Worm (Caenorhabditis elegans) whole organism, young adult: Measurements from ENCODE around the gene tpra-1.
A peak's percentile ranks its signal among the peaks of the same experiment; 100 is the strongest.

Experiments
- B0019.2 ChIP-seq: fragments of 200-800 bp; sonication (Bioruptor generic); conservative IDR thresholded peaks from 2 replicates; pipeline ENCODE4 v1.3.6; 2022; ENCODE audit warnings: missing genetic modification reagents, missing genetic modification characterization, missing compliant biosample characterization
- B0035.1 ChIP-seq: sonication (generic microtip); optimal IDR thresholded peaks from 2 replicates; lab custom pipeline; 2016; ENCODE audit warnings: missing genetic modification characterization, mild to moderate bottlenecking, missing compliant biosample characterization, missing genotype, missing genetic modification reagents
- B0261.1 ChIP-seq: sonication (generic microtip); optimal IDR thresholded peaks from 2 replicates; lab custom pipeline; 2016; ENCODE audit warnings: mild to moderate bottlenecking, missing genetic modification characterization, moderate library complexity, missing compliant biosample characterization
- C06A6.2 ChIP-seq: fragments of 200-800 bp; sonication (Bioruptor generic); conservative IDR thresholded peaks from 2 replicates; pipeline ENCODE4 v1.3.6; 2022; ENCODE audit warnings: missing genetic modification characterization, missing compliant biosample characterization
- C17E4.6 ChIP-seq: fragments of 200-800 bp; sonication (Bioruptor generic); IDR thresholded peaks from 2 replicates; pipeline ENCODE4 v1.3.6; 2022; ENCODE audit warnings: missing genetic modification reagents, missing genetic modification characterization, missing compliant biosample characterization
- D2030.7 ChIP-seq: fragments of 200-800 bp; sonication (Bioruptor generic); IDR thresholded peaks from 2 replicates; pipeline ENCODE4 v1.3.6; 2022; ENCODE audit warnings: missing genetic modification reagents, missing genetic modification characterization, missing compliant biosample characterization
- F22D6.2 ChIP-seq: sonication (generic microtip); optimal IDR thresholded peaks from 2 replicates; lab custom pipeline; 2016; ENCODE audit warnings: mild to moderate bottlenecking, missing genetic modification characterization, missing compliant biosample characterization
- F37B4.10 ChIP-seq: fragments of 200-800 bp; sonication (Bioruptor generic); IDR thresholded peaks from 2 replicates; pipeline ENCODE4 v1.3.6; 2022; ENCODE audit warnings: missing genetic modification characterization, missing compliant biosample characterization
- F57C9.4 ChIP-seq: sonication (generic microtip); optimal IDR thresholded peaks from 2 replicates; lab custom pipeline; 2017; ENCODE audit warnings: mild to moderate bottlenecking, missing genetic modification characterization, missing compliant biosample characterization
- K12H6.12 ChIP-seq: fragments of 200-800 bp; sonication (Bioruptor generic); optimal IDR thresholded peaks from 2 replicates; lab custom pipeline; 2018; ENCODE audit warnings: mild to moderate bottlenecking, missing genetic modification characterization, missing compliant biosample characterization
- Y53F4B.3 ChIP-seq: fragments of 200-800 bp; sonication (Bioruptor generic); IDR thresholded peaks from 2 replicates; pipeline ENCODE4 v1.3.6; 2022; ENCODE audit warnings: missing genetic modification reagents, missing genetic modification characterization, missing compliant biosample characterization
- Y95B8A.8 ChIP-seq: fragments of 200-800 bp; sonication (Bioruptor generic); IDR thresholded peaks from 2 replicates; pipeline ENCODE4 v1.3.6; 2022; ENCODE audit warnings: missing genetic modification reagents, missing genetic modification characterization, missing compliant biosample characterization
- ZK185.1 ChIP-seq: sonication (generic microtip); optimal IDR thresholded peaks from 2 replicates; lab custom pipeline; 2016; ENCODE audit warnings: mild to moderate bottlenecking, missing genetic modification characterization, missing compliant biosample characterization; ENCODE audit not compliant: poor library complexity, severe bottlenecking
- atf-7 ChIP-seq: sonication (generic microtip); optimal IDR thresholded peaks from 2 replicates; lab custom pipeline; 2017; ENCODE audit warnings: mild to moderate bottlenecking, missing genetic modification characterization, missing compliant biosample characterization
- attf-3 ChIP-seq: fragments of 200-800 bp; sonication (Bioruptor generic); conservative IDR thresholded peaks from 2 replicates; pipeline ENCODE4 v1.3.6; 2022; ENCODE audit warnings: missing genetic modification reagents, missing genetic modification characterization, missing compliant biosample characterization
- attf-5 ChIP-seq: fragments of 200-800 bp; sonication (Bioruptor generic); optimal IDR thresholded peaks from 2 replicates; lab custom pipeline; 2018; ENCODE audit warnings: mild to moderate bottlenecking, missing genetic modification characterization, missing compliant biosample characterization
- bed-2 ChIP-seq: fragments of 200-800 bp; sonication (Bioruptor generic); IDR thresholded peaks from 2 replicates; pipeline ENCODE4 v1.3.6; 2022; ENCODE audit warnings: missing genetic modification reagents, missing genetic modification characterization, missing compliant biosample characterization
- ceh-100 ChIP-seq: fragments of 200-800 bp; sonication (Bioruptor generic); IDR thresholded peaks from 2 replicates; pipeline ENCODE4 v1.3.6; 2022; ENCODE audit warnings: missing genetic modification reagents, missing genetic modification characterization, missing compliant biosample characterization
- ceh-27 ChIP-seq: fragments of 200-800 bp; sonication (Bioruptor generic); optimal IDR thresholded peaks from 2 replicates; lab custom pipeline; 2018; ENCODE audit warnings: mild to moderate bottlenecking, missing genetic modification characterization, moderate library complexity, missing compliant biosample characterization
- ceh-58 ChIP-seq: fragments of 200-800 bp; sonication (Bioruptor generic); IDR thresholded peaks from 2 replicates; pipeline ENCODE4 v1.3.6; 2022; ENCODE audit warnings: missing genetic modification characterization, missing compliant biosample characterization
- ceh-79 ChIP-seq: sonication (generic microtip); optimal IDR thresholded peaks from 2 replicates; lab custom pipeline; 2017; ENCODE audit warnings: mild to moderate bottlenecking, missing genetic modification characterization, missing compliant biosample characterization
- egl-44 ChIP-seq: fragments of 200-800 bp; sonication (Bioruptor generic); IDR thresholded peaks from 2 replicates; pipeline ENCODE4 v1.3.6; 2022; ENCODE audit warnings: missing genetic modification reagents, missing genetic modification characterization, missing compliant biosample characterization
- egrh-3 ChIP-seq: fragments of 200-800 bp; sonication (Bioruptor generic); IDR thresholded peaks from 2 replicates; pipeline ENCODE4 v1.3.6; 2022; ENCODE audit warnings: missing genetic modification reagents, missing genetic modification characterization, missing compliant biosample characterization
- fkh-3 ChIP-seq: sonication (generic microtip); optimal IDR thresholded peaks from 2 replicates; lab custom pipeline; 2016; ENCODE audit warnings: mild to moderate bottlenecking, missing genetic modification characterization, missing compliant biosample characterization
- gei-17 ChIP-seq: fragments of 200-800 bp; sonication (Bioruptor generic); optimal IDR thresholded peaks from 2 replicates; lab custom pipeline; 2018; ENCODE audit warnings: mild to moderate bottlenecking, missing genetic modification characterization, missing compliant biosample characterization
- hlh-12 ChIP-seq: sonication (generic microtip); optimal IDR thresholded peaks from 2 replicates; lab custom pipeline; 2016; ENCODE audit warnings: missing genetic modification characterization, missing compliant biosample characterization
- hlh-26 ChIP-seq: fragments of 200-800 bp; sonication (Bioruptor generic); conservative IDR thresholded peaks from 2 replicates; pipeline ENCODE4 v1.3.6; 2022; ENCODE audit warnings: missing genetic modification reagents, missing genetic modification characterization, missing compliant biosample characterization
- hsf-1 ChIP-seq: fragments of 200-800 bp; sonication (Bioruptor generic); IDR thresholded peaks from 2 replicates; pipeline ENCODE4 v1.3.6; 2022; ENCODE audit warnings: missing genetic modification reagents, missing genetic modification characterization, missing compliant biosample characterization
- lir-1 ChIP-seq: fragments of 200-800 bp; sonication (Bioruptor generic); conservative IDR thresholded peaks from 2 replicates; pipeline ENCODE4 v1.3.6; 2022; ENCODE audit warnings: missing genetic modification reagents, missing genetic modification characterization, missing compliant biosample characterization
- lsl-1 ChIP-seq: fragments of 200-800 bp; sonication (Bioruptor generic); optimal IDR thresholded peaks from 2 replicates; lab custom pipeline; 2018; ENCODE audit warnings: mild to moderate bottlenecking, missing genetic modification characterization, moderate library complexity, missing compliant biosample characterization
- lsy-27 ChIP-seq: sonication (generic microtip); optimal IDR thresholded peaks from 2 replicates; lab custom pipeline; 2017; ENCODE audit warnings: missing genetic modification characterization, mild to moderate bottlenecking, missing compliant biosample characterization, antibody characterized with exemption, missing genotype, borderline replicate concordance; ENCODE audit not compliant: insufficient read depth
- madf-6 ChIP-seq: fragments of 200-800 bp; sonication (Bioruptor generic); IDR thresholded peaks from 2 replicates; pipeline ENCODE4 v1.3.6; 2022; ENCODE audit warnings: missing genetic modification reagents, missing genetic modification characterization, missing compliant biosample characterization
- mel-28 ChIP-seq: sonication (generic microtip); optimal IDR thresholded peaks from 2 replicates; lab custom pipeline; 2016; ENCODE audit warnings: borderline replicate concordance, mild to moderate bottlenecking, missing genetic modification characterization, missing compliant biosample characterization
- nfya-2 ChIP-seq: fragments of 200-800 bp; sonication (Bioruptor generic); IDR thresholded peaks from 2 replicates; pipeline ENCODE4 v1.3.6; 2022; ENCODE audit warnings: missing genetic modification reagents, missing genetic modification characterization, missing compliant biosample characterization
- nhr-80 ChIP-seq: sonication (generic microtip); optimal IDR thresholded peaks from 2 replicates; lab custom pipeline; 2016; ENCODE audit warnings: missing genetic modification characterization, missing compliant biosample characterization
- pbrm-1 ChIP-seq: fragments of 200-800 bp; sonication (Bioruptor generic); IDR thresholded peaks from 2 replicates; pipeline ENCODE4 v1.3.6; 2022; ENCODE audit warnings: missing genetic modification reagents, missing genetic modification characterization, missing compliant biosample characterization
- rec-8 ChIP-seq, 2 experiments: sonication (generic microtip); optimal IDR thresholded peaks; 2 replicates each; lab custom pipeline; 2016; ENCODE audit warnings: mild to moderate bottlenecking in 2 of 2, missing genetic modification characterization in 2 of 2, missing genetic modification reagents in 2 of 2, missing genotype in 2 of 2, missing biosample characterization in 1 of 2, missing compliant biosample characterization in 1 of 2, moderate library complexity in 1 of 2
- repo-1 ChIP-seq: sonication (generic microtip); optimal IDR thresholded peaks from 2 replicates; lab custom pipeline; 2017; ENCODE audit warnings: mild to moderate bottlenecking, missing genetic modification characterization, missing compliant biosample characterization
- sdz-38 ChIP-seq: sonication (generic microtip); optimal IDR thresholded peaks from 2 replicates; lab custom pipeline; 2016; ENCODE audit warnings: missing genotype, missing genetic modification characterization, missing compliant biosample characterization
- snpc-3.4 ChIP-seq: sonication (generic microtip); optimal IDR thresholded peaks from 2 replicates; lab custom pipeline; 2017; ENCODE audit warnings: missing genetic modification characterization, mild to moderate bottlenecking, missing compliant biosample characterization, antibody characterized with exemption, moderate library complexity, missing genotype, missing genetic modification reagents
- sptf-2 ChIP-seq: fragments of 200-800 bp; sonication (Bioruptor generic); optimal IDR thresholded peaks from 2 replicates; lab custom pipeline; 2018; ENCODE audit warnings: mild to moderate bottlenecking, missing genetic modification characterization, missing compliant biosample characterization
- tlf-1 ChIP-seq: fragments of 200-800 bp; sonication (Bioruptor generic); optimal IDR thresholded peaks from 2 replicates; lab custom pipeline; 2018; ENCODE audit warnings: mild to moderate bottlenecking, missing genetic modification characterization, missing compliant biosample characterization
- unc-130 ChIP-seq: sonication (generic microtip); optimal IDR thresholded peaks from 2 replicates; lab custom pipeline; 2016; ENCODE audit warnings: missing genetic modification reagents, missing genetic modification characterization, missing compliant biosample characterization
- zim-3 ChIP-seq: sonication (generic microtip); optimal IDR thresholded peaks from 2 replicates; lab custom pipeline; 2017; ENCODE audit warnings: mild to moderate bottlenecking, missing genetic modification characterization, moderate library complexity, missing compliant biosample characterization
- ztf-22 ChIP-seq: fragments of 200-800 bp; sonication (Bioruptor generic); optimal IDR thresholded peaks from 2 replicates; lab custom pipeline; 2018; ENCODE audit warnings: mild to moderate bottlenecking, missing genetic modification characterization, moderate library complexity, missing compliant biosample characterization
- ztf-28 ChIP-seq: fragments of 200-800 bp; sonication (Bioruptor generic); IDR thresholded peaks from 2 replicates; pipeline ENCODE4 v1.3.6; 2022; ENCODE audit warnings: missing genetic modification reagents, missing genetic modification characterization, missing compliant biosample characterization
- ztf-6 ChIP-seq: fragments of 200-800 bp; sonication (Bioruptor generic); IDR thresholded peaks from 2 replicates; pipeline ENCODE4 v1.3.6; 2022; ENCODE audit warnings: missing genetic modification reagents, missing genetic modification characterization, missing compliant biosample characterization

Gene tpra-1

ce11 chrIV:8926511-8926910, 29.8 kb upstream of the tpra-1 start:
- no peak for TF ChIP-seq attf-3 (GFP tag; lab: Robert Waterston, UW)
- no peak for TF ChIP-seq nhr-80

- TF ChIP-seq D2030.7: peak; percentile 52; the same call in 1 of the 2 replicates
- 0 out of 2 replicates have a peak, but pooled peaks have one; percentile 15 for TF ChIP-seq Y53F4B.3
- TF ChIP-seq unc-130 (GFP tag; lab: Kevin White, UChicago): peak; percentile 84
- TF ChIP-seq lsl-1 (GFP tag; lab: Kevin White, UChicago): peak; percentile 66
- TF ChIP-seq fkh-3 (tag; lab: Kevin White, UChicago): peak; percentile 93
- peak; percentile 84 for TF ChIP-seq ceh-27 (GFP tag; lab: Kevin White, UChicago)
- peak; percentile 90 for TF ChIP-seq attf-5
- TF ChIP-seq hsf-1 (GFP tag; lab: Robert Waterston, UW): peak; percentile 69
- peak; percentile 85 for TF ChIP-seq ztf-28 (GFP tag; lab: Robert Waterston, UW)
- peak; percentile 45 for TF ChIP-seq gei-17 (GFP tag; lab: Kevin White, UChicago)
- peak; percentile 76 for TF ChIP-seq lir-1 (GFP tag; lab: Robert Waterston, UW)
- TF ChIP-seq F37B4.10 (GFP tag; lab: Robert Waterston, UW): no peak
- no peak for TF ChIP-seq ztf-6
- peak; percentile 91 for TF ChIP-seq ZK185.1
- TF ChIP-seq pbrm-1 (GFP tag; lab: Robert Waterston, UW): peak; percentile 69
- TF ChIP-seq snpc-3.4 (tag; lab: Kevin White, UChicago): peak; percentile 89
- peak; percentile 94 for TF ChIP-seq repo-1 (tag; lab: Kevin White, UChicago)
- TF ChIP-seq ceh-79: peak; percentile 94
- TF ChIP-seq F22D6.2 (tag; lab: Kevin White, UChicago): peak; percentile 51
- TF ChIP-seq atf-7 (tag; lab: Kevin White, UChicago): peak; percentile 84
- no peak for TF ChIP-seq bed-2 (GFP tag; lab: Robert Waterston, UW)
- TF ChIP-seq rec-8 (tag; optimal IDR thresholded peaks at IDR 0.05; lab: Kevin White, UChicago): peak; percentile 90 to 94
- TF ChIP-seq egrh-3 (GFP tag; lab: Robert Waterston, UW): peak; percentile 57
- peak; percentile 74 for TF ChIP-seq madf-6 (GFP tag; lab: Robert Waterston, UW)
- peak; percentile 94 for TF ChIP-seq egl-44
- peak; percentile 68 for TF ChIP-seq ztf-22
- TF ChIP-seq Y95B8A.8 (GFP tag; lab: Robert Waterston, UW): 0 out of 2 replicates have a peak, but pooled peaks have one; percentile 40
- peak; percentile 82 for TF ChIP-seq B0035.1 (tag; lab: Kevin White, UChicago)
- no peak for TF ChIP-seq nfya-2
- peak; percentile 64 for TF ChIP-seq K12H6.12 (tag; lab: Kevin White, UChicago)
- TF ChIP-seq hlh-26 (GFP tag; lab: Robert Waterston, UW): no peak
- peak; percentile 31 for TF ChIP-seq mel-28
- TF ChIP-seq B0261.1 (tag; lab: Kevin White, UChicago): peak; percentile 98
- peak; percentile 60 for TF ChIP-seq C17E4.6 (GFP tag; lab: Robert Waterston, UW)
- TF ChIP-seq sptf-2: peak; percentile 95
- 0 out of 2 replicates have a peak, but pooled peaks have one; percentile 43 for TF ChIP-seq B0019.2 (GFP tag; lab: Robert Waterston, UW)
- TF ChIP-seq C06A6.2 (GFP tag; lab: Robert Waterston, UW): peak; percentile 73; the same call in 1 of the 2 replicates
- TF ChIP-seq hlh-12 (tag; lab: Kevin White, UChicago): no peak
- TF ChIP-seq sdz-38 (tag; lab: Kevin White, UChicago): no peak
- peak; percentile 74 for TF ChIP-seq ceh-100 (GFP tag; lab: Robert Waterston, UW)
- peak; percentile 75 for TF ChIP-seq lsy-27 (tag; lab: Kevin White, UChicago)
- TF ChIP-seq ceh-58 (GFP tag; lab: Robert Waterston, UW): 0 out of 2 replicates have a peak, but pooled peaks have one; percentile 30
- TF ChIP-seq zim-3: peak; percentile 95
- peak; percentile 74 for TF ChIP-seq tlf-1 (GFP tag; lab: Kevin White, UChicago)
- peak; percentile 87 for TF ChIP-seq F57C9.4
Observed at ce11 chrIV:8927093-8927492, 29.2 kb upstream of the tpra-1 start.
